Worm (Caenorhabditis elegans): ENCODE measurements around the gene blos-1.
A peak's percentile ranks its signal among the peaks of the same experiment; 100 is the strongest.

The blos-1 gene

ce11 chrIII:10209703-10210102, 2.0 kb downstream of the blos-1 start, which contains the start of gene T20G5.9 (continued):
- no peak for TF ChIP-seq F57C9.4 (tag; optimal IDR thresholded peaks at IDR 0.05)

ce11 chrIII:10206352-10206751, 5.4 kb downstream of the blos-1 start:
- TF ChIP-seq Y95B8A.8 (GFP tag; IDR thresholded peaks at IDR 0.05): no peak
- no peak for TF ChIP-seq C17E4.6 (GFP tag; IDR thresholded peaks at IDR 0.05)
- TF ChIP-seq die-1 (tag; optimal IDR thresholded peaks at IDR 0.05): no peak
- TF ChIP-seq mes-4 (tag; optimal IDR thresholded peaks at IDR 0.05): no peak
- no peak for TF ChIP-seq pbrm-1 (GFP tag; IDR thresholded peaks at IDR 0.05)
- no peak for TF ChIP-seq ZK185.1 (tag; optimal IDR thresholded peaks at IDR 0.05; ENCODE audit: poor library complexity, severe bottlenecking)
- TF ChIP-seq dpff-1 (tag; optimal IDR thresholded peaks at IDR 0.05): no peak
- no peak for TF ChIP-seq bed-1 (GFP tag; IDR thresholded peaks at IDR 0.05)
- TF ChIP-seq B0336.3 (GFP tag; IDR thresholded peaks at IDR 0.05): no peak

- TF ChIP-seq F10E7.11 (tag; optimal IDR thresholded peaks at IDR 0.05): no peak
- TF ChIP-seq aptf-3 (GFP tag; IDR thresholded peaks at IDR 0.05): 0 out of 2 replicates have a peak, but pooled peaks have one; percentile 39
- TF ChIP-seq B0035.1 (tag; optimal IDR thresholded peaks at IDR 0.05): no peak
- peak; percentile 90 for TF ChIP-seq madf-6 (GFP tag; IDR thresholded peaks at IDR 0.05)
- no peak for TF ChIP-seq F39B2.1 (GFP tag; IDR thresholded peaks at IDR 0.05)
- TF ChIP-seq ztf-25 (GFP tag; IDR thresholded peaks at IDR 0.05): no peak
- TF ChIP-seq akir-1 (GFP tag; optimal IDR thresholded peaks at IDR 0.05): no peak
- no peak for TF ChIP-seq ccch-3 (GFP tag; optimal IDR thresholded peaks at IDR 0.05)
- no peak for TF ChIP-seq F49E8.2 (tag; optimal IDR thresholded peaks at IDR 0.05; ENCODE audit: insufficient read depth)
- no peak for TF ChIP-seq madf-10 (tag; optimal IDR thresholded peaks at IDR 0.05)
- no peak for TF ChIP-seq K11D2.4 (GFP tag; IDR thresholded peaks at IDR 0.05)
- no peak for TF ChIP-seq nhr-179 (tag; optimal IDR thresholded peaks at IDR 0.05)
- no peak for TF ChIP-seq attf-3 (GFP tag; conservative IDR thresholded peaks at IDR 0.05)
- no peak for TF ChIP-seq bed-2 (GFP tag; IDR thresholded peaks at IDR 0.05)
- no peak for TF ChIP-seq Y95B8A.8 (GFP tag; IDR thresholded peaks at IDR 0.05)
- TF ChIP-seq mcd-1 (GFP tag; IDR thresholded peaks at IDR 0.05): peak; percentile 67
- no peak for TF ChIP-seq hmg-20 (GFP tag; IDR thresholded peaks at IDR 0.05)
- no peak for TF ChIP-seq mes-4 (tag; optimal IDR thresholded peaks at IDR 0.05)
- TF ChIP-seq ztf-18 (tag; optimal IDR thresholded peaks at IDR 0.05): no peak
- no peak for TF ChIP-seq rpc-1 (optimal IDR thresholded peaks at IDR 0.05)
- no peak for TF ChIP-seq rpc-1 (tag; optimal IDR thresholded peaks at IDR 0.05)
- no peak for TF ChIP-seq ztf-22 (GFP tag; optimal IDR thresholded peaks at IDR 0.05)
- TF ChIP-seq hmg-1.2 (GFP tag; IDR thresholded peaks at IDR 0.05): no peak
- no peak for TF ChIP-seq cebp-1 (GFP tag; IDR thresholded peaks at IDR 0.05)
- TF ChIP-seq cebp-1 (tag; optimal IDR thresholded peaks at IDR 0.05): peak; percentile 16
- no peak for TF ChIP-seq ets-4 (GFP tag; optimal IDR thresholded peaks at IDR 0.05)
- TF ChIP-seq athp-1 (tag; optimal IDR thresholded peaks at IDR 0.05): no peak
- no peak for TF ChIP-seq bed-1 (GFP tag; IDR thresholded peaks at IDR 0.05)
- TF ChIP-seq ama-1 (optimal IDR thresholded peaks at IDR 0.05): no peak
- TF ChIP-seq ama-1 (GFP tag; optimal IDR thresholded peaks at IDR 0.05): no peak
- no peak for TF ChIP-seq lin-26 (GFP tag; IDR thresholded peaks at IDR 0.05)
- TF ChIP-seq sptf-2 (GFP tag; optimal IDR thresholded peaks at IDR 0.05): no peak
- no peak for TF ChIP-seq let-526 (GFP tag; IDR thresholded peaks at IDR 0.05)
- TF ChIP-seq snpc-4 (GFP tag; optimal IDR thresholded peaks at IDR 0.05): no peak
- no peak for TF ChIP-seq snpc-4 (tag; optimal IDR thresholded peaks at IDR 0.05)
- peak; percentile 33 for TF ChIP-seq attf-5 (GFP tag; optimal IDR thresholded peaks at IDR 0.05)
- no peak for TF ChIP-seq chd-7 (tag; optimal IDR thresholded peaks at IDR 0.05)
- peak in 1 of 2 experiments; percentile 41 for TF ChIP-seq let-607 (tag; optimal IDR thresholded peaks at IDR 0.05)
Measured at ce11 chrIII:10202894-10203871, 8.6 kb downstream of the blos-1 start, which contains the start of gene chc-1. Gene chc-1 (plus strand): TSS chrIII:10203821.

All from whole organism, young adult.